Fruit fly (Drosophila melanogaster) whole organism: ENCODE results near the gene Qsox4.

Experiments used
- CG8478 ChIP-seq: fragments of >200 bp; optimal IDR thresholded peaks from 2 replicates; lab custom pipeline; 2018; ENCODE audit warnings: inconsistent platforms
- Dll ChIP-seq: fragments of >200 bp; optimal IDR thresholded peaks from 2 replicates; lab custom pipeline; 2017
- EcR ChIP-seq, 2 experiments: fragments of >200 bp; optimal IDR thresholded peaks; 2 replicates each; lab custom pipeline; 2017; ENCODE audit warnings: missing biosample characterization in 2 of 2, missing genetic modification characterization in 2 of 2, missing genetic modification reagents in 2 of 2
- pan ChIP-seq: fragments of >200 bp; optimal IDR thresholded peaks from 2 replicates; lab custom pipeline; 2017
- psq ChIP-seq: fragments of >200 bp; optimal IDR thresholded peaks from 2 replicates; lab custom pipeline; 2017
- usp ChIP-seq: fragments of >200 bp; optimal IDR thresholded peaks from 2 replicates; lab custom pipeline; 2017; ENCODE audit warnings: missing biosample characterization, missing genetic modification characterization, mixed read lengths

Gene Qsox4

dm6 chr3R:23722680-23723372, 20.3 kb downstream of the Qsox4 start, which contains the start of gene CG10365:
TSS of gene CG10365 (plus strand) at chr3R:23723331.
- TF ChIP-seq EcR (GFP tag; optimal IDR thresholded peaks at IDR 0.05; lab: Kevin White, UChicago) (no peak), psq (lab: Kevin White, UChicago) (no peak), usp (GFP tag; lab: Kevin White, UChicago) (no peak), Dll (lab: Kevin White, UChicago) (no peak), pan (lab: Kevin White, UChicago) (no peak), CG8478 (lab: Kevin White, UChicago) (no peak)

dm6 chr3R:23723381-23724034, 20.9 kb downstream of the Qsox4 start:
- TF ChIP-seq EcR (GFP tag; optimal IDR thresholded peaks at IDR 0.05; lab: Kevin White, UChicago) (peak in 1 of 2 experiments; percentile 11), pan (lab: Kevin White, UChicago) (no peak)

DNA sequence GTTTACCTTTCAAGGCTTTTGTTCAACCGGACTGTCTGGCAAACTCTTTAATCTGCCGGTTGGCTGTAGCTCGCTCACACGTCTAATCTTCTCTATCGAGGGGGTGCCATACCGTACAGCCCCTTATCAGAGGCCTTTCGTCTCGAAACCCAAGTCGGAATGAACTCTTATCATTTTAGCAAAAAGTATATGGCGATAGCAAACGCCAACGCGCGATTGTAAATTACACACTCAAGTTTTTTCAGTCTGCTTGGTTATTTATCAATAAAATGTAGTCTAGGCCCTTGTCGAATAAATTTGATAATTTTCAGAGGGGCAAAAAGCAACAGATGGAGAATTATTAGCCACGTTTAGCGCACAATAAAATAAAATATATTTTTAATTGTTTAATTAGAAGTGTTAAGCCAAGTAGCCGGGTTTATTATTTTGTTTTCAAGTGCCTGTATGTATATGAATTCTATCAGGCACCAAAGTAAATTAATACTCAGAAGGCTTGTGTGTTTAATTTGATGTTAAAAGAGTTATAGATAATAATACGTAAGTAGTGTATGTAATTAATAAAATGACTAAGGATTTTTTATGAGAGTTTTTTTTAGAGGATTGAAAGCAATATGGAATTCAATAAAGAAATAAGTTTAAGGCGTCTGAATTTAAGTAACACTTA, 22.4 kb downstream of the Qsox4 start:
- TF ChIP-seq Dll (lab: Kevin White, UChicago) (no peak), psq (lab: Kevin White, UChicago) (no peak), usp (GFP tag; lab: Kevin White, UChicago) (no peak), EcR (GFP tag; optimal IDR thresholded peaks at IDR 0.05; lab: Kevin White, UChicago) (no peak), CG8478 (lab: Kevin White, UChicago) (no peak), pan (lab: Kevin White, UChicago) (no peak)

- no peak for TF ChIP-seq usp (GFP tag; lab: Kevin White, UChicago)
- no peak for TF ChIP-seq CG8478 (lab: Kevin White, UChicago)
- no peak for TF ChIP-seq EcR (GFP tag; optimal IDR thresholded peaks at IDR 0.05; lab: Kevin White, UChicago)
- TF ChIP-seq psq (lab: Kevin White, UChicago): no peak
- TF ChIP-seq pan (lab: Kevin White, UChicago): no peak
- TF ChIP-seq Dll (lab: Kevin White, UChicago): no peak
Observed at dm6 chr3R:23725711-23726349, 23.3 kb downstream of the Qsox4 start.

dm6 chr3R:23726740-23727139, 24.2 kb downstream of the Qsox4 start:
- TF ChIP-seq psq (lab: Kevin White, UChicago): no peak
- TF ChIP-seq usp (GFP tag; lab: Kevin White, UChicago): no peak
- TF ChIP-seq Dll (lab: Kevin White, UChicago): no peak
- TF ChIP-seq EcR (GFP tag; optimal IDR thresholded peaks at IDR 0.05; lab: Kevin White, UChicago): no peak
- TF ChIP-seq pan (lab: Kevin White, UChicago): no peak
- TF ChIP-seq CG8478 (lab: Kevin White, UChicago): no peak

- no peak for TF ChIP-seq psq (lab: Kevin White, UChicago)
- TF ChIP-seq usp (GFP tag; lab: Kevin White, UChicago): no peak
- TF ChIP-seq EcR (GFP tag; optimal IDR thresholded peaks at IDR 0.05; lab: Kevin White, UChicago): no peak
- no peak for TF ChIP-seq CG8478 (lab: Kevin White, UChicago)
- no peak for TF ChIP-seq Dll (lab: Kevin White, UChicago)
- TF ChIP-seq pan (lab: Kevin White, UChicago): no peak
Observed at dm6 chr3R:23727657-23728056, 25.1 kb downstream of the Qsox4 start.

dm6 chr3R:23728086-23728485, 25.5 kb downstream of the Qsox4 start:
- no peak for TF ChIP-seq EcR (GFP tag; optimal IDR thresholded peaks at IDR 0.05; lab: Kevin White, UChicago)
- no peak for TF ChIP-seq psq (lab: Kevin White, UChicago)
- TF ChIP-seq CG8478 (lab: Kevin White, UChicago): no peak
- TF ChIP-seq pan (lab: Kevin White, UChicago): no peak
- TF ChIP-seq usp (GFP tag; lab: Kevin White, UChicago): no peak
- TF ChIP-seq Dll (lab: Kevin White, UChicago): no peak

DNA sequence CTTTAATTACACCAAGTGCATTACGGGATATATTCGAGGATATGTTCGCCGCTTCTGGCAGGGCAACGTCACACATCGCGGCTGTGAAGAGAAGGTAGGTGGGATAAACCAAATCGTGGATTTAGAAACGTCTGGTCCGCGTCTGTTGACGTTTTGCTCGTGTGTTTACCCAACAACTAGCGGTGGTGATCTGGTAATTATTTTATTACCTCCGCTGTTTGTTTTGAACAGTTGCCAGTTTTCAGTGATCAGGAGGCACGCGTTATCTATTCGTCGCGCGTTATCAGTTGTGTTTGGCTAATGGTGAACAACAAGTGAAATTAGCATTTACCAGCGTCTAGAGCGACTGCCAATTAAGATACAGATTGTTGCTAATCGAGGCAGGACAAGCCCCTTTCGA, 26.5 kb downstream of the Qsox4 start:
- TF ChIP-seq CG8478 (lab: Kevin White, UChicago): no peak
- no peak for TF ChIP-seq Dll (lab: Kevin White, UChicago)
- TF ChIP-seq EcR (GFP tag; optimal IDR thresholded peaks at IDR 0.05; lab: Kevin White, UChicago): no peak

DNA sequence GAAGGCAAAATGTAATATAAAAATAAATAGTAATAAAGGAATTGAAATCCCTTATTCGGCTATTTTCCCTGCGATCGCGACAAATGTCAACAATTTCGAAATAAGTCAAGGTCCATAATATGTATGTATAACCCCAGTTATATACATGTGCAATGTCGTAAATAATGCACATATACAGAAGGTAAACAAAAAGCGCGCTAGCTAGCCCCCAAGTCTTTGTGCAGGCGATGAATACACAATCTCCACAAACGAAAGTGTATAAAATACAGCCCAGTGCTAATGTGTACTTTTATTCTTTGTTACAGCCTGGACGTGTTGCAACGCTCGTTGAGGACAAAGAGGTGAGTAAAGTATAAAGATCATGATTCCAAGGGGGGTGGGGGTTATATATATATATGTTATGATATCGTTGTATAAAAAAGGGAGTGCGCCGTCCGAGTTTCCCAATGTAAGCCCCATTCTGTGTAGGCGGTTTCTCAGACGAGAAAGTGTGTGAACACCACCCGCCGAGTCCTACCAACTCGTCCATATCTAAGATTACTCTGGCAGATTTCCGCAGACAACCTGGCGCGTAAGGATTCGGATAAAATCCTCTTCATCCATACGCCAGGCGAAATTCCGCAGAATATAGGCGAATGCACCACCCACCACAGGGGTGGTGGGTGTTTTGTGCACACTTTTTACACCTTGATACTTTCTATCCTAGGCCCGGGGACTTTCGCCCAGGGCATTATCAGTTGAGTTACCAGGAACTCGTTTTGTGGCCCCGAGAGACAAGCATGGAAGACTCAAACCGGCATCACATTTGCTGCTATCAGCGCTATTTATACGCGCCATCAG, 27.3 kb downstream of the Qsox4 start:
- TF ChIP-seq Dll (lab: Kevin White, UChicago) (no peak), psq (lab: Kevin White, UChicago) (no peak), pan (lab: Kevin White, UChicago) (no peak), EcR (GFP tag; optimal IDR thresholded peaks at IDR 0.05; lab: Kevin White, UChicago) (no peak), CG8478 (lab: Kevin White, UChicago) (no peak), usp (GFP tag; lab: Kevin White, UChicago) (no peak)

DNA sequence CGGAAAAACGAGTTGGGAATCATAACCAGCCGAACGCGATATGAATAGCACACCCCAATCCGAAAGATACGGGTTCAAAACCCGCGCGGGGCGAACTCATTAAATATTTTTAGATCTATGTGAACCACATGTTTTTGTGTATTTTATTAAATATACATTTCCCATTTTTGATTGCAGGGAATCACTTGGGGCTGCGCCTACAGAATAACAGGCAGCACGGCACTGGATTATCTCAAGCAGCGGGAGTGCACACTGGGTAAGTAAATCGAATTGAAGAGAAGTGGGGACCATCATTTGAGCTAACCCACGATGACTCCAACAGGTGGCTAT, 27.9 kb downstream of the Qsox4 start:
- TF ChIP-seq pan (lab: Kevin White, UChicago) (no peak), usp (GFP tag; lab: Kevin White, UChicago) (no peak), EcR (GFP tag; optimal IDR thresholded peaks at IDR 0.05; lab: Kevin White, UChicago) (no peak), Dll (lab: Kevin White, UChicago) (no peak), psq (lab: Kevin White, UChicago) (no peak), CG8478 (lab: Kevin White, UChicago) (no peak)
